Worm (Caenorhabditis elegans) whole organism, L1 larva: Measurements from ENCODE around the gene C15C8.4.

Source experiments
- C34B4.2 ChIP-seq: sonication (generic microtip); optimal IDR thresholded peaks from 2 replicates; lab custom pipeline; 2017; ENCODE audit warnings: mild to moderate bottlenecking, missing genetic modification characterization, missing compliant biosample characterization
- aly-2 ChIP-seq: fragments of 150-350 bp; optimal IDR thresholded peaks from 2 replicates; lab custom pipeline; 2014; ENCODE audit warnings: missing biosample characterization, missing genetic modification characterization
- ceh-88 ChIP-seq: fragments of 200-800 bp; sonication (Bioruptor generic); IDR thresholded peaks from 2 replicates; pipeline ENCODE4 v1.3.6; 2022; ENCODE audit warnings: missing genetic modification characterization, missing compliant biosample characterization
- dpl-1 ChIP-seq, 3 experiments: fragments of 150-350 bp in 2 of 3; sonication (generic microtip) in 1 of 3; optimal IDR thresholded peaks; 2 replicates each; lab custom pipeline; 2014 to 2017; ENCODE audit warnings: missing biosample characterization in 3 of 3, missing genetic modification characterization in 3 of 3, missing genetic modification reagents in 3 of 3
- dsc-1 ChIP-seq: sonication (generic microtip); optimal IDR thresholded peaks from 2 replicates; lab custom pipeline; 2016; ENCODE audit warnings: mild to moderate bottlenecking, missing genetic modification characterization, missing compliant biosample characterization
- jun-1 ChIP-seq: fragments of 150-350 bp; optimal IDR thresholded peaks from 2 replicates; lab custom pipeline; 2014; ENCODE audit warnings: missing biosample characterization, missing genetic modification reagents, missing genetic modification characterization
- lin-13 ChIP-seq: fragments of 150-350 bp; optimal IDR thresholded peaks from 2 replicates; lab custom pipeline; 2014; ENCODE audit warnings: missing biosample characterization, missing genetic modification reagents, missing genetic modification characterization
- lin-14 ChIP-seq: fragments of 200-800 bp; sonication (Bioruptor generic); optimal IDR thresholded peaks from 2 replicates; lab custom pipeline; 2018; ENCODE audit warnings: mild to moderate bottlenecking, missing genetic modification characterization, moderate library complexity, missing compliant biosample characterization
- lin-35 ChIP-seq, 2 experiments: fragments of 150-350 bp; optimal IDR thresholded peaks; 2 replicates each; lab custom pipeline; 2014; ENCODE audit warnings: missing biosample characterization in 2 of 2, missing genetic modification characterization in 2 of 2, missing genetic modification reagents in 2 of 2
- lir-3 ChIP-seq: sonication (generic microtip); optimal IDR thresholded peaks from 2 replicates; lab custom pipeline; 2016; ENCODE audit warnings: mild to moderate bottlenecking, missing genetic modification characterization, moderate library complexity, missing compliant biosample characterization; ENCODE audit not compliant: poor library complexity
- lsy-2 ChIP-seq, 2 experiments: fragments of 150-350 bp; optimal IDR thresholded peaks; 2 replicates each; lab custom pipeline; 2014; ENCODE audit warnings: missing biosample characterization in 2 of 2, missing genetic modification characterization in 2 of 2
- mdl-1 ChIP-seq, 2 experiments: fragments of 150-350 bp; optimal IDR thresholded peaks; 2 replicates each; lab custom pipeline; 2014 to 2017; ENCODE audit warnings: missing biosample characterization in 2 of 2, missing genetic modification characterization in 2 of 2, inconsistent platforms in 1 of 2
- nhr-237 ChIP-seq: fragments of 150-350 bp; optimal IDR thresholded peaks from 2 replicates; lab custom pipeline; 2014; ENCODE audit warnings: missing biosample characterization, missing genetic modification characterization
- nhr-28 ChIP-seq: fragments of 150-350 bp; optimal IDR thresholded peaks from 2 replicates; lab custom pipeline; 2014; ENCODE audit warnings: missing biosample characterization, missing genetic modification characterization
- nhr-90 ChIP-seq: sonication (generic microtip); optimal IDR thresholded peaks from 2 replicates; lab custom pipeline; 2016; ENCODE audit warnings: mild to moderate bottlenecking, missing genetic modification characterization, missing compliant biosample characterization; ENCODE audit not compliant: poor library complexity
- pax-3 ChIP-seq: fragments of 200-800 bp; sonication (Bioruptor generic); optimal IDR thresholded peaks from 2 replicates; lab custom pipeline; 2018; ENCODE audit warnings: mild to moderate bottlenecking, missing genetic modification characterization, moderate library complexity, missing compliant biosample characterization
- sup-37 ChIP-seq: fragments of 200-800 bp; sonication (Bioruptor generic); optimal IDR thresholded peaks from 2 replicates; lab custom pipeline; 2018; ENCODE audit warnings: mild to moderate bottlenecking, missing genetic modification characterization, missing compliant biosample characterization
- unc-98 ChIP-seq: fragments of 200-800 bp; sonication (Bioruptor generic); IDR thresholded peaks from 2 replicates; pipeline ENCODE4 v1.3.6; 2022; ENCODE audit warnings: missing genetic modification characterization, missing compliant biosample characterization
- vab-15 ChIP-seq: sonication (generic microtip); optimal IDR thresholded peaks from 2 replicates; lab custom pipeline; 2017; ENCODE audit warnings: missing genotype, mild to moderate bottlenecking, missing genetic modification characterization, missing compliant biosample characterization
- xbp-1 ChIP-seq: sonication (generic microtip); optimal IDR thresholded peaks from 2 replicates; lab custom pipeline; 2016; ENCODE audit warnings: missing genetic modification characterization, missing compliant biosample characterization
- ztf-11 ChIP-seq, 2 experiments: sonication (generic microtip); optimal IDR thresholded peaks; 2 replicates each; lab custom pipeline; 2016 to 2017; ENCODE audit warnings: missing genetic modification characterization in 2 of 2, missing biosample characterization in 1 of 2, missing compliant biosample characterization in 1 of 2

C15C8.4 gene

DNA sequence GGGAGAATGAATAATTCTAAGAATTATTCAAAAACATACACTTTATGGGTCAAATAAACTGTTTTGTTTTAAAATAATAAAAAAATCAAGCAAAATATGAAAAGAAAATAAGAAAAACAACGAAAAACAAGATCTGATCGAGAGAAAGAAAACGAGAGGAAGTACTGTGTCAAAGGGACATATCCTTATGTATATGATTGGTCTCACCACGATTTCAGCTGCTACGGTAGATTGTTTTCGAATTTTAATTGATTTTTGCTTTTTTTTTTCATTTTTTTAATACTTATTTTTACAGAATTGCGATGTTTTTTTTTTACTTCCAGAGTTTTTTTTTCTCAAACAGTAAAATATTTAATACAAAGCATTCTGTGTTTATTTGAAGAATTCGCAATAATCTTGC, 50.5 kb downstream of the C15C8.4 start:
- TF ChIP-seq mdl-1 (tag; optimal IDR thresholded peaks at IDR 0.05; lab: Kevin White, UChicago) (no peak), sup-37 (no peak), lin-14 (GFP tag; lab: Kevin White, UChicago) (no peak), ztf-11 (tag; optimal IDR thresholded peaks at IDR 0.05; lab: Kevin White, UChicago) (no peak), dpl-1 (GFP tag; optimal IDR thresholded peaks at IDR 0.05; lab: Kevin White, UChicago) (no peak), nhr-90 (tag; lab: Kevin White, UChicago) (no peak)

DNA sequence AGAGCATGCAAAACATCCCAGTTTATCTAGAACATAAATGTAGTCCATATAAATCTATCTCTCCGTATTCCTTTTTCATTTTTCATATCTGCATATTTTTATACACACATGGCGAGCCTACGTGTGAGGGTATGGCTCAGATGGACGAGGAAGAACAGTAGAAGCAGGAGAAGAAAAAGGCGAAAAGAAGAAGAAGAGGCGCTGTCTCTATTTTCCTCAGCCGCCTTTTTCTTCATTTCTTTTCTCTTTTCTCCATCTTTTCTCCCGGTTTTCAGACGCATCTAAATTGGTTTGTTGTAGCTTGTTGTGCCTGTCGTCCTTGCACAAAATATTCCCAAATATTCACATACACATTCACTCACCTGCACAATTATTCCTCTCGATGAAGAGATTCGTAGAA, 51.3 kb downstream of the C15C8.4 start, which contains the start of gene K10C8.4:
Gene K10C8.4 (plus strand): TSS at position 301 of the 400 bp plus-strand sequence.
- TF ChIP-seq sup-37 = no peak
- TF ChIP-seq xbp-1 (tag; lab: Kevin White, UChicago) = no peak
- no peak for TF ChIP-seq jun-1
- TF ChIP-seq nhr-237 (tag; lab: Kevin White, UChicago) = no peak
- no peak for TF ChIP-seq nhr-28 (tag; lab: Kevin White, UChicago)
- no peak for TF ChIP-seq dsc-1 (tag; lab: Kevin White, UChicago)
- TF ChIP-seq lin-13 (GFP tag; lab: Kevin White, UChicago) = no peak
- TF ChIP-seq aly-2 (tag; lab: Kevin White, UChicago) = no peak
- no peak for TF ChIP-seq C34B4.2 (tag; lab: Kevin White, UChicago)
- no peak for TF ChIP-seq lir-3
- TF ChIP-seq vab-15 (tag; lab: Kevin White, UChicago) = no peak
- no peak for TF ChIP-seq lsy-2 (tag; optimal IDR thresholded peaks at IDR 0.05; lab: Kevin White, UChicago)
- TF ChIP-seq ceh-88 (GFP tag; lab: Robert Waterston, UW) = no peak
- TF ChIP-seq pax-3 (tag; lab: Kevin White, UChicago) = no peak
- no peak for TF ChIP-seq lin-35 (GFP tag; optimal IDR thresholded peaks at IDR 0.05; lab: Kevin White, UChicago)
- no peak for TF ChIP-seq unc-98 (GFP tag; lab: Robert Waterston, UW)
